Worm (Caenorhabditis elegans): Measurements from ENCODE around the gene ram-5.

The ram-5 gene

ce11 chrX:14577579-14578127, 27.7 kb downstream of the ram-5 start, which contains the start of gene let-4:
TSS of gene let-4 (plus strand) at chrX:14577935.
- TF ChIP-seq nhr-237 (tag; optimal IDR thresholded peaks at IDR 0.05), result no peak
- no peak for TF ChIP-seq lin-11 (tag; optimal IDR thresholded peaks at IDR 0.05)
- no peak for TF ChIP-seq mab-5 (tag; optimal IDR thresholded peaks at IDR 0.05)
- TF ChIP-seq unc-39 (tag; optimal IDR thresholded peaks at IDR 0.05), result no peak
- no peak for TF ChIP-seq lin-39 (tag; optimal IDR thresholded peaks at IDR 0.05)
- no peak for TF ChIP-seq lsy-2 (tag; optimal IDR thresholded peaks at IDR 0.05)
- TF ChIP-seq ama-1 (optimal IDR thresholded peaks at IDR 0.05), result no peak
- no peak for TF ChIP-seq nhr-11 (tag; optimal IDR thresholded peaks at IDR 0.05)
- no peak for TF ChIP-seq mdl-1 (tag; optimal IDR thresholded peaks at IDR 0.05)
- no peak for TF ChIP-seq sem-4 (tag; optimal IDR thresholded peaks at IDR 0.05)
- no peak for TF ChIP-seq nhr-129 (tag; optimal IDR thresholded peaks at IDR 0.05)
- no peak for TF ChIP-seq sma-3 (GFP tag; optimal IDR thresholded peaks at IDR 0.05)
- no peak for TF ChIP-seq nhr-25 (tag; optimal IDR thresholded peaks at IDR 0.05)
- no peak for TF ChIP-seq zag-1 (tag; optimal IDR thresholded peaks at IDR 0.05)
- no peak for TF ChIP-seq lin-13 (GFP tag; optimal IDR thresholded peaks at IDR 0.05)
- TF ChIP-seq R02D3.7 (tag; optimal IDR thresholded peaks at IDR 0.05), result no peak
- TF ChIP-seq elt-1 (tag; optimal IDR thresholded peaks at IDR 0.05), result no peak
- no peak for TF ChIP-seq ceh-16 (tag; optimal IDR thresholded peaks at IDR 0.05)

ce11 chrX:14580853-14581252, 30.9 kb downstream of the ram-5 start:
- peak; percentile 78 for TF ChIP-seq blmp-1 (tag; optimal IDR thresholded peaks at IDR 0.05; ENCODE audit: insufficient read depth)
- no peak for TF ChIP-seq snpc-4 (tag; optimal IDR thresholded peaks at IDR 0.05)

- TF ChIP-seq R02D3.7 (tag; optimal IDR thresholded peaks at IDR 0.05), result no peak
- TF ChIP-seq nhr-12 (tag; optimal IDR thresholded peaks at IDR 0.05), result no peak
- TF ChIP-seq unc-62 (GFP tag; optimal IDR thresholded peaks at IDR 0.05), result no peak
- TF ChIP-seq mbf-1 (tag; optimal IDR thresholded peaks at IDR 0.05), result no peak
- no peak for TF ChIP-seq nhr-77 (tag; optimal IDR thresholded peaks at IDR 0.05)
- TF ChIP-seq elt-1 (tag; optimal IDR thresholded peaks at IDR 0.05), result peak; percentile 22
- peak in 1 of 2 experiments; percentile 12 for TF ChIP-seq lsy-2 (tag; optimal IDR thresholded peaks at IDR 0.05)
- peak; percentile 60 for TF ChIP-seq ceh-16 (tag; optimal IDR thresholded peaks at IDR 0.05)
- TF ChIP-seq sma-3 (GFP tag; optimal IDR thresholded peaks at IDR 0.05), result peak; percentile 7
- no peak for TF ChIP-seq crh-2 (tag; optimal IDR thresholded peaks at IDR 0.05)
- peak; percentile 25 for TF ChIP-seq sem-4 (tag; optimal IDR thresholded peaks at IDR 0.05)
- TF ChIP-seq elt-3 (tag; optimal IDR thresholded peaks at IDR 0.05), result no peak
- TF ChIP-seq nhr-21 (tag; optimal IDR thresholded peaks at IDR 0.05), result peak; percentile 64
- peak; percentile 62 for TF ChIP-seq sma-9 (GFP tag; optimal IDR thresholded peaks at IDR 0.05)
- TF ChIP-seq sma-9 (tag; optimal IDR thresholded peaks at IDR 0.05), result no peak
- TF ChIP-seq blmp-1 (tag; optimal IDR thresholded peaks at IDR 0.05; ENCODE audit: insufficient read depth), result peak; percentile 37
- peak; percentile 18 for TF ChIP-seq fos-1 (tag; optimal IDR thresholded peaks at IDR 0.05)
- TF ChIP-seq nhr-25 (tag; optimal IDR thresholded peaks at IDR 0.05), result peak; percentile 2
Observed at ce11 chrX:14581429-14581828, 31.5 kb downstream of the ram-5 start, which contains the start of gene sym-1. TSS of gene sym-1 (plus strand) at chrX:14581622.

- peak; percentile 33 for TF ChIP-seq nhr-21 (tag; optimal IDR thresholded peaks at IDR 0.05)
- no peak for TF ChIP-seq alr-1 (tag; optimal IDR thresholded peaks at IDR 0.05)
- no peak for TF ChIP-seq blmp-1 (tag; optimal IDR thresholded peaks at IDR 0.05; ENCODE audit: insufficient read depth)
Observed at ce11 chrX:14584335-14584734, 34.4 kb downstream of the ram-5 start.

- no peak for TF ChIP-seq ama-1 (optimal IDR thresholded peaks at IDR 0.05)
- TF ChIP-seq lin-11 (tag; optimal IDR thresholded peaks at IDR 0.05), result peak; percentile 37
- no peak for TF ChIP-seq dmd-4 (tag; optimal IDR thresholded peaks at IDR 0.05)
- TF ChIP-seq ceh-16 (tag; optimal IDR thresholded peaks at IDR 0.05), result no peak
- no peak for TF ChIP-seq nhr-6 (tag; optimal IDR thresholded peaks at IDR 0.05)
- peak; percentile 19 for TF ChIP-seq F13H6.1 (tag; optimal IDR thresholded peaks at IDR 0.05)
- no peak for TF ChIP-seq ztf-4 (tag; optimal IDR thresholded peaks at IDR 0.05)
- peak in 1 of 2 experiments; percentile 9 for TF ChIP-seq lsy-2 (tag; optimal IDR thresholded peaks at IDR 0.05)
- peak; percentile 2 for TF ChIP-seq crh-2 (tag; optimal IDR thresholded peaks at IDR 0.05)
- no peak for TF ChIP-seq nhr-77 (tag; optimal IDR thresholded peaks at IDR 0.05)
- TF ChIP-seq sma-3 (GFP tag; optimal IDR thresholded peaks at IDR 0.05), result no peak
- no peak for TF ChIP-seq nhr-12 (tag; optimal IDR thresholded peaks at IDR 0.05)
- peak; percentile 43 for TF ChIP-seq C34F6.9 (tag; optimal IDR thresholded peaks at IDR 0.05)
- TF ChIP-seq fos-1 (tag; optimal IDR thresholded peaks at IDR 0.05), result peak; percentile 44
- no peak for TF ChIP-seq nhr-237 (tag; optimal IDR thresholded peaks at IDR 0.05)
- no peak for TF ChIP-seq skn-1 (tag; optimal IDR thresholded peaks at IDR 0.05)
- peak; percentile 78 for TF ChIP-seq unc-55 (GFP tag; optimal IDR thresholded peaks at IDR 0.05)
- TF ChIP-seq sem-4 (tag; optimal IDR thresholded peaks at IDR 0.05), result no peak
Observed at ce11 chrX:14589051-14589736, 39.2 kb downstream of the ram-5 start, which contains the start of the genes C44H4.4 and tap-1. TSS of gene C44H4.4 (minus strand) at chrX:14589101. TSS of gene tap-1 (plus strand) at chrX:14589624.

Data from whole organism, L2 larva.